Fruit fly (Drosophila melanogaster) whole organism, adult: ENCODE results near the gene CG3407.

Experiments used
- CG14711 ChIP-seq: fragments of 200-800 bp; sonication (Bioruptor generic); optimal IDR thresholded peaks from 2 replicates; lab custom pipeline; 2018; ENCODE audit warnings: missing biosample characterization, mild to moderate bottlenecking, missing genetic modification characterization, moderate library complexity
- CG7101 ChIP-seq: fragments of 200-800 bp; sonication (Bioruptor generic); optimal IDR thresholded peaks from 2 replicates; lab custom pipeline; 2018; ENCODE audit warnings: missing biosample characterization, mild to moderate bottlenecking, missing genetic modification characterization, moderate library complexity
- Hr96 ChIP-seq: fragments of 200-800 bp; sonication (Bioruptor generic); optimal IDR thresholded peaks from 2 replicates; lab custom pipeline; 2016; ENCODE audit warnings: missing biosample characterization, missing genetic modification characterization
- Mnt ChIP-seq: fragments of 200-800 bp; sonication (Bioruptor generic); optimal IDR thresholded peaks from 2 replicates; lab custom pipeline; 2016; ENCODE audit warnings: missing biosample characterization, mild to moderate bottlenecking, missing genetic modification characterization
- bab1 ChIP-seq: fragments of 200-800 bp; sonication (Bioruptor generic); optimal IDR thresholded peaks from 3 replicates; lab custom pipeline; 2019; ENCODE audit warnings: missing biosample characterization, mild to moderate bottlenecking, missing genetic modification characterization, moderate library complexity
- cic ChIP-seq: fragments of 200-800 bp; sonication (Bioruptor generic); optimal IDR thresholded peaks from 2 replicates; lab custom pipeline; 2017; ENCODE audit warnings: missing biosample characterization, mild to moderate bottlenecking, missing genetic modification characterization, moderate library complexity
- toe ChIP-seq: fragments of 200-800 bp; sonication (Bioruptor generic); optimal IDR thresholded peaks from 2 replicates; lab custom pipeline; 2016; ENCODE audit warnings: missing biosample characterization, missing genetic modification characterization

DNA sequence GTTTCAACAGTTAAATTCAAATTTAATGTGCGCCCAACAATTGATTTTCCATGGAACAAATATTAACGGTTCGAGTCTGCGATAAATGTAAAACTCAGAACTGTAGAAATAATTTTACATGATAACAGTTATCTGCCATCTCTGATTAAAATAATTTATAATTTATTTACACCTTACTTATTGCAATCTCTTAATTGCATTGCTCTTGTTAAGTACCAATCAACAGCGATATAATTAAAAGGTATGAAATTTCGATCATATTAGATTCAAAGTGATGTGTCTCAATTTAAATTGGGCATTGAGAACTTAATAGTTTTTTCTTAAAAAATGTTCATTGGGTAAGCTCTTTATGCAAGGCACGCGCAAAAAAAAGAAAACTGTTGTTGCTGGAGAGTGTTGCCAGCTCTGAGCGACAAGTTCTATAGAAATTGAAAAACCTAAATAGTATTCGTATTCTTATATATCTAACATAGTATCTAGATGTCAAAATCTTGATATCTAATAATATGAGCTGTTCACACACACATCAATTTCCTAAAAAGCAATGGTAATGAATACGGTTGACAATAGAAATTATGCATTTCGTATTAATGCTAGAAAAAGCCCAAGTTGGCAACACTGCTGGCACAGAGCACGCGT is 10.3 kb downstream of the CG3407 start:
- peak; percentile 56 for TF ChIP-seq Mnt
- TF ChIP-seq cic (GFP tag; lab: Kevin White, UChicago) = no peak
- peak; percentile 93 for TF ChIP-seq CG7101 (tag; lab: Kevin White, UChicago)
- TF ChIP-seq toe (GFP tag; lab: Kevin White, UChicago) = peak; percentile 77
- peak; percentile 77 for TF ChIP-seq Hr96 (GFP tag; lab: Kevin White, UChicago)
- TF ChIP-seq bab1 (GFP tag; lab: Kevin White, UChicago) = peak; percentile 91
- TF ChIP-seq CG14711 = peak; percentile 78
